Worm (Caenorhabditis elegans) whole organism, midembryonic: ENCODE measurements around the gene sod-4.

ENCODE experiments used
- T22C8.4 ChIP-seq: fragments of 200-800 bp; sonication (Bioruptor generic); IDR thresholded peaks from 2 replicates; pipeline ENCODE4 v1.3.6; 2022; ENCODE audit warnings: missing genetic modification characterization, missing compliant biosample characterization
- flt-1 ChIP-seq: fragments of 200-800 bp; sonication (Bioruptor generic); IDR thresholded peaks from 2 replicates; pipeline ENCODE4 v1.3.6; 2022; ENCODE audit warnings: missing genetic modification characterization, missing compliant biosample characterization
- klf-2 ChIP-seq: fragments of 200-800 bp; sonication (Bioruptor generic); conservative IDR thresholded peaks from 2 replicates; pipeline ENCODE4 v1.3.6; 2022; ENCODE audit warnings: missing genetic modification reagents, missing genetic modification characterization, missing compliant biosample characterization
- med-1 ChIP-seq: sonication (generic microtip); optimal IDR thresholded peaks from 2 replicates; lab custom pipeline; 2017; ENCODE audit warnings: missing genetic modification characterization, mild to moderate bottlenecking, missing compliant biosample characterization, antibody characterized with exemption, missing genetic modification reagents; ENCODE audit not compliant: insufficient read depth
- ref-1 ChIP-seq: fragments of 200-800 bp; sonication (Bioruptor generic); conservative IDR thresholded peaks from 2 replicates; pipeline ENCODE4 v1.3.6; 2022; ENCODE audit warnings: missing genetic modification reagents, missing genetic modification characterization, missing compliant biosample characterization
- tab-1 ChIP-seq: fragments of 200-800 bp; sonication (Bioruptor generic); IDR thresholded peaks from 2 replicates; pipeline ENCODE4 v1.3.6; 2022; ENCODE audit warnings: missing genetic modification characterization, missing compliant biosample characterization
- ztf-23 ChIP-seq: fragments of 200-800 bp; sonication (Bioruptor generic); IDR thresholded peaks from 2 replicates; pipeline ENCODE4 v1.3.6; 2022; ENCODE audit warnings: missing genetic modification reagents, missing genetic modification characterization, missing compliant biosample characterization
- ztf-29 ChIP-seq: fragments of 200-800 bp; sonication (Bioruptor generic); IDR thresholded peaks from 2 replicates; pipeline ENCODE4 v1.3.6; 2022; ENCODE audit warnings: missing genetic modification reagents, missing genetic modification characterization, missing compliant biosample characterization

sod-4 gene

ce11 chrIII:9453962-9454361 lies 46.2 kb downstream of the sod-4 start, which contains the start of gene F54C8.7:
Gene F54C8.7, minus strand, starts transcription at chrIII:9454062.
- TF ChIP-seq T22C8.4 (GFP tag; lab: Robert Waterston, UW) (no peak), klf-2 (GFP tag; lab: Robert Waterston, UW) (no peak), ztf-29 (GFP tag; lab: Robert Waterston, UW) (no peak)

DNA sequence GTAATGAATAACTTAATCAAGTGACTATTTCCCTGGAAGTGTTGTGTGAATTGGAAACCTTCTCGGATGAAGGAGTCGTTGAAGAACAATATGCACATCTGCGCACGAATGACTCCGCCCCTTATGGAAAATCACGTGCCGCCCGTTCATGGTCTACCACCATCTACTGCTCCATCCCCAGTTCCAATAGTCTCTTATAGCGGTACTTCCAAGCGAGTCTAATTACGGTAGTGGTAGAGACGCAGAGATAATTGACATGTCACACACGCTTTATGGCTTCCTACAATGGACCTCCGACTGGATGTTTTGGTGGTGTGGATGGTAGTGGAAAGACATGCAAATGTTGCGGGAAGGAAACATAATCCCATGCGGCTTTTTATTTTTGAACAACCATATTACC lies 49.2 kb downstream of the sod-4 start:
- TF ChIP-seq ref-1 (GFP tag; lab: Robert Waterston, UW) = no peak
- no peak for TF ChIP-seq med-1
- TF ChIP-seq ztf-23 (GFP tag; lab: Robert Waterston, UW) = no peak
- no peak for TF ChIP-seq klf-2 (GFP tag; lab: Robert Waterston, UW)
- TF ChIP-seq T22C8.4 (GFP tag; lab: Robert Waterston, UW) = no peak

DNA sequence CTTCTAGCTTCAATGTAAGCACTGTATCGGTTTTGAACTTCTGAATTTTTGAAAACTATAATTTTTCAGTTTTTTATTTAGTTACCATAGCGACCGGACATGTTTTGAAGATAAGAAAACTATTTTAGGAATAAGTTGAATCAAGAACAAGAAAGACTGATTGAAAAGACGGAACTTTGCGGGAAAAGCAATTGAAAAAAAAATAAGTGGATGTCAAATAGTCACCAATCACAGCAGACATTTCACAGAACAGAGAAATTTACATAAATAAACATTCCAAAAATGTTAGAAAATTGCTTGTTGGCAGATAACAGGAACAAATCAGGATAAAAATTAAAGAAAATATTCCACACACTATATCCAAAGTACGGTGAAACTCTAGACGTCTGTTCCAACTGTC lies 50.3 kb downstream of the sod-4 start, which contains the start of gene F54C8.6:
F54C8.6 (minus strand) TSS at position 101 of the 400 bp plus-strand sequence.
- TF ChIP-seq tab-1 = no peak
- no peak for TF ChIP-seq ztf-23 (GFP tag; lab: Robert Waterston, UW)
- no peak for TF ChIP-seq med-1
- no peak for TF ChIP-seq T22C8.4 (GFP tag; lab: Robert Waterston, UW)

ce11 chrIII:9447634-9448033 lies 52.5 kb downstream of the sod-4 start:
- TF ChIP-seq flt-1 (GFP tag; lab: Robert Waterston, UW) = peak; percentile 75; the same call in 1 of the 2 replicates
